Fruit fly (Drosophila melanogaster) whole organism, embryonic: ENCODE data around the gene CG18675.

Experiments used
- CG10147 ChIP-seq: fragments of 200-800 bp; sonication (Bioruptor generic); optimal IDR thresholded peaks from 2 replicates; lab custom pipeline; 2019; ENCODE audit warnings: missing biosample characterization, mild to moderate bottlenecking, missing genetic modification characterization, moderate library complexity
- CG10209 ChIP-seq: fragments of 200-800 bp; sonication (Bioruptor generic); optimal IDR thresholded peaks from 3 replicates; lab custom pipeline; 2017; ENCODE audit warnings: missing biosample characterization, mild to moderate bottlenecking, missing genetic modification characterization, missing genetic modification reagents
- CG1024 ChIP-seq: fragments of 200-800 bp; sonication (Bioruptor generic); IDR thresholded peaks from 2 replicates; pipeline ENCODE4 v1.3.6; 2022; ENCODE audit warnings: missing biosample characterization, missing genetic modification characterization
- CG10321 ChIP-seq: fragments of 200-800 bp; sonication (Bioruptor generic); IDR thresholded peaks from 2 replicates; pipeline ENCODE4 v1.3.6; 2022; ENCODE audit warnings: missing biosample characterization, missing genetic modification characterization
- CG10431 ChIP-seq: fragments of 200-800 bp; sonication (Bioruptor generic); optimal IDR thresholded peaks from 3 replicates; lab custom pipeline; 2018; ENCODE audit warnings: missing biosample characterization, mild to moderate bottlenecking, missing genetic modification characterization
- CG11456 ChIP-seq: fragments of 200-800 bp; sonication (Bioruptor generic); IDR thresholded peaks from 3 replicates; pipeline ENCODE4 v1.3.6; 2022; ENCODE audit warnings: missing biosample characterization, missing genetic modification characterization
- CG12236 ChIP-seq: fragments of 200-800 bp; sonication (Bioruptor generic); optimal IDR thresholded peaks from 2 replicates; lab custom pipeline; 2016; ENCODE audit warnings: missing biosample characterization, missing genetic modification characterization
- CG1233 ChIP-seq: fragments of 200-800 bp; sonication (Bioruptor generic); optimal IDR thresholded peaks from 4 replicates; lab custom pipeline; 2018; ENCODE audit warnings: missing biosample characterization, mild to moderate bottlenecking, missing genetic modification characterization
- CG13894 ChIP-seq: fragments of 200-800 bp; sonication (Bioruptor generic); optimal IDR thresholded peaks from 3 replicates; lab custom pipeline; 2018; ENCODE audit warnings: missing biosample characterization, mild to moderate bottlenecking, missing genetic modification characterization, moderate library complexity
- CG14441 ChIP-seq: fragments of 200-800 bp; sonication (Bioruptor generic); IDR thresholded peaks from 2 replicates; pipeline ENCODE4 v1.3.6; 2022; ENCODE audit warnings: missing biosample characterization, missing genetic modification characterization
- CG15073 ChIP-seq: fragments of 200-800 bp; sonication (Bioruptor generic); optimal IDR thresholded peaks from 2 replicates; lab custom pipeline; 2016; ENCODE audit warnings: missing biosample characterization, missing genetic modification characterization
- CG16813 ChIP-seq: fragments of 200-800 bp; sonication (Bioruptor generic); IDR thresholded peaks from 3 replicates; pipeline ENCODE4 v1.3.6; 2022; ENCODE audit warnings: missing biosample characterization, missing genetic modification characterization; ENCODE audit not compliant: partially characterized antibody
- CG1832 ChIP-seq: fragments of 200-800 bp; sonication (Bioruptor generic); optimal IDR thresholded peaks from 2 replicates; lab custom pipeline; 2017; ENCODE audit warnings: missing biosample characterization, mild to moderate bottlenecking, missing genetic modification characterization, inconsistent platforms
- CG34224 ChIP-seq: fragments of 200-800 bp; sonication (Bioruptor generic); IDR thresholded peaks from 3 replicates; pipeline ENCODE4 v1.3.6; 2022; ENCODE audit warnings: missing biosample characterization, missing genetic modification characterization; ENCODE audit not compliant: partially characterized antibody
- CG3847 ChIP-seq: fragments of 200-800 bp; sonication (Bioruptor generic); IDR thresholded peaks from 2 replicates; pipeline ENCODE4 v1.3.6; 2022; ENCODE audit warnings: missing biosample characterization, missing genetic modification characterization
- CG3995 ChIP-seq: fragments of 200-800 bp; sonication (Bioruptor generic); optimal IDR thresholded peaks from 3 replicates; lab custom pipeline; 2016; ENCODE audit warnings: missing biosample characterization, missing genetic modification characterization
- CG6689 ChIP-seq: fragments of 200-800 bp; sonication (Bioruptor generic); IDR thresholded peaks from 2 replicates; pipeline ENCODE4 v1.3.6; 2022; ENCODE audit warnings: missing biosample characterization, missing genetic modification characterization
- CG7745 ChIP-seq: fragments of 200-800 bp; sonication (Bioruptor generic); optimal IDR thresholded peaks from 2 replicates; lab custom pipeline; 2018; ENCODE audit warnings: missing biosample characterization, mild to moderate bottlenecking, missing genetic modification characterization, moderate library complexity
- Dll ChIP-seq: fragments of 200-800 bp; sonication (Bioruptor generic); IDR thresholded peaks from 4 replicates; pipeline ENCODE4 v1.3.6; 2022; ENCODE audit warnings: missing biosample characterization, missing genetic modification characterization; ENCODE audit not compliant: partially characterized antibody
- Ets65A ChIP-seq: fragments of 200-800 bp; sonication (Bioruptor generic); peaks from one replicate; lab custom pipeline; 2016; ENCODE audit warnings: missing biosample characterization, missing genetic modification characterization
- MTF-1 ChIP-seq: fragments of 200-800 bp; sonication (Bioruptor generic); optimal IDR thresholded peaks from 2 replicates; lab custom pipeline; 2018; ENCODE audit warnings: missing biosample characterization, mild to moderate bottlenecking, missing genetic modification characterization, borderline replicate concordance
- Med ChIP-seq: fragments of 200-800 bp; sonication (Bioruptor generic); peaks from one replicate; lab custom pipeline; 2016; ENCODE audit warnings: missing biosample characterization, missing genetic modification characterization, mild to moderate bottlenecking, inconsistent platforms, moderate library complexity
- Nf-YB ChIP-seq: fragments of 200-800 bp; sonication (Bioruptor generic); optimal IDR thresholded peaks from 3 replicates; lab custom pipeline; 2019; ENCODE audit warnings: missing biosample characterization, mild to moderate bottlenecking, missing genetic modification characterization, moderate library complexity
- Opbp ChIP-seq: fragments of 200-800 bp; sonication (Bioruptor generic); IDR thresholded peaks from 3 replicates; pipeline ENCODE4 v1.3.6; 2022; ENCODE audit warnings: missing biosample characterization, missing genetic modification characterization; ENCODE audit not compliant: partially characterized antibody
- Pdp1 ChIP-seq, 2 experiments: fragments of 200-800 bp; sonication (Bioruptor generic); optimal IDR thresholded peaks; 3 replicates each; lab custom pipeline; 2016; ENCODE audit warnings: missing biosample characterization in 2 of 2, missing genetic modification characterization in 2 of 2, mild to moderate bottlenecking in 1 of 2, moderate library complexity in 1 of 2
- Rfx ChIP-seq: fragments of 200-800 bp; sonication (Bioruptor generic); IDR thresholded peaks from 2 replicates; pipeline ENCODE4 v1.3.6; 2022; ENCODE audit warnings: missing biosample characterization, missing genetic modification characterization
- Tbp ChIP-seq: fragments of >200 bp; optimal IDR thresholded peaks from 2 replicates; lab custom pipeline; 2018; ENCODE audit warnings: missing biosample characterization, missing genetic modification characterization
- amos ChIP-seq: fragments of 200-800 bp; sonication (Bioruptor generic); IDR thresholded peaks from 2 replicates; pipeline ENCODE4 v1.3.6; 2022; ENCODE audit warnings: missing biosample characterization, missing genetic modification characterization; ENCODE audit not compliant: partially characterized antibody
- ap ChIP-seq: fragments of 200-800 bp; sonication (Bioruptor generic); IDR thresholded peaks from 2 replicates; pipeline ENCODE4 v1.3.6; 2022; ENCODE audit warnings: missing biosample characterization, missing genetic modification characterization
- ara ChIP-seq: fragments of 200-800 bp; sonication (Bioruptor generic); IDR thresholded peaks from 2 replicates; pipeline ENCODE4 v1.3.6; 2022; ENCODE audit warnings: missing biosample characterization, missing genetic modification characterization
- chinmo ChIP-seq: fragments of 200-800 bp; sonication (Bioruptor generic); IDR thresholded peaks from 4 replicates; pipeline ENCODE4 v1.3.6; 2022; ENCODE audit warnings: missing biosample characterization, missing genetic modification characterization; ENCODE audit not compliant: partially characterized antibody
- dati ChIP-seq: fragments of 200-800 bp; sonication (Bioruptor generic); IDR thresholded peaks from 2 replicates; pipeline ENCODE4 v1.3.6; 2022; ENCODE audit warnings: missing biosample characterization, missing genetic modification characterization
- ems ChIP-seq: fragments of 200-800 bp; sonication (Bioruptor generic); optimal IDR thresholded peaks from 3 replicates; lab custom pipeline; 2016; ENCODE audit warnings: missing biosample characterization, missing genetic modification characterization
- exex ChIP-seq: fragments of 200-800 bp; sonication (Bioruptor generic); optimal IDR thresholded peaks from 4 replicates; lab custom pipeline; 2018; ENCODE audit warnings: missing biosample characterization, mild to moderate bottlenecking, missing genetic modification characterization, moderate library complexity
- inv ChIP-seq: fragments of 200-800 bp; sonication (Bioruptor generic); IDR thresholded peaks from 2 replicates; pipeline ENCODE4 v1.3.6; 2022; ENCODE audit warnings: missing biosample characterization, missing genetic modification characterization; ENCODE audit not compliant: partially characterized antibody
- kay ChIP-seq: fragments of 200-800 bp; sonication (Bioruptor generic); optimal IDR thresholded peaks from 2 replicates; lab custom pipeline; 2016; ENCODE audit warnings: missing biosample characterization, missing genetic modification characterization
- nom ChIP-seq: fragments of 200-800 bp; sonication (Bioruptor generic); optimal IDR thresholded peaks from 2 replicates; lab custom pipeline; 2017; ENCODE audit warnings: missing biosample characterization, missing genetic modification characterization, mild to moderate bottlenecking, moderate library complexity, missing genetic modification reagents
- repo ChIP-seq: fragments of 200-800 bp; sonication (Bioruptor generic); optimal IDR thresholded peaks from 2 replicates; lab custom pipeline; 2016; ENCODE audit warnings: missing biosample characterization, missing genetic modification characterization
- sens ChIP-seq: fragments of 200-800 bp; sonication (Bioruptor generic); peaks from one replicate; lab custom pipeline; 2016; ENCODE audit warnings: missing biosample characterization, missing genetic modification characterization
- sim ChIP-seq: fragments of 200-800 bp; sonication (Bioruptor generic); IDR thresholded peaks from 2 replicates; pipeline ENCODE4 v1.3.6; 2022; ENCODE audit warnings: missing biosample characterization, missing genetic modification characterization
- z ChIP-seq: fragments of 200-800 bp; sonication (Bioruptor generic); IDR thresholded peaks from 3 replicates; pipeline ENCODE4 v1.3.6; 2022; ENCODE audit warnings: missing biosample characterization, missing genetic modification characterization
- zfh1 ChIP-seq: fragments of 200-800 bp; sonication (Bioruptor generic); IDR thresholded peaks from 3 replicates; pipeline ENCODE4 v1.3.6; 2022; ENCODE audit warnings: missing biosample characterization, missing genetic modification characterization

CG18675 gene

DNA sequence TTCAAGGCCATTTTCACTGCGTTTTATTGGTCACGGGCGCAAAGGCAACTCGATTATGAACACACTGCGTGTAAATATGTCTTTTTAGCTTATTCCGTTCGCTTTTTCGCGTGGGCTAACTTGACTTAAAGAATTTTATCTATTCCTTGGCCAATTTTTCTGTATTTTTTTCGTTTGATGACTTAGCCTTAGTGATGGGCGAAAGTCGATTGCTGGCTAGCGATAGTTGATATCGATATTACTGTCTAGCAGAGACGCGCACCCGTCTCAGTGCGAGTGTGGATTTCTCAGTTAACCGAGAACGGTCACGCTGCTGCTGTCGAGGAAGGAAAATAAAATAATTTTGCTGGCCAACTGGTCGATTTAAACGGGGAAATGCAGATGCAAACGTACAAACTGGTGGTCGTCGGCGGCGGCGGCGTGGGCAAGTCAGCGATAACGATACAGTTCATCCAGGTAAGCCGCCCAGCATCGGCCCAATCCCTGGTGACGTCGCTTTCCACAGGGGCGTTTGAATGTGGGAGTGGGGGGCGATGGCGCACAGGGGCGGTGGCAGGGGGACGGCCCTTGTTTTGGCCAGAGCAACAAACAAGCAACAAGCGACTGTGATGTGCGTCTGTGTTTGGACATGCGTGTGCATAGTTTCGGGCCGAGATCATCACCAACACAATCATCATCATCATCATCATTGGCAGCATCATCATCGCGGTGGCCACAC lies 34.7 kb upstream of the CG18675 start, which contains the start of the genes Rop and Ras64B (continued):
- TF ChIP-seq CG16813 (GFP tag; lab: Robert Waterston, UW) = peak; percentile 86
- TF ChIP-seq CG10209 (GFP tag; lab: Kevin White, UChicago) = no peak
- TF ChIP-seq CG10431 (GFP tag; lab: Kevin White, UChicago) = no peak
- TF ChIP-seq CG1233 = no peak
- TF ChIP-seq dati (GFP tag; lab: Robert Waterston, UW) = no peak
- no peak for TF ChIP-seq CG10321 (GFP tag; lab: Robert Waterston, UW)
- no peak for TF ChIP-seq zfh1 (GFP tag; lab: Robert Waterston, UW)
- TF ChIP-seq ap = no peak
- peak; percentile 35 for TF ChIP-seq Nf-YB (GFP tag; lab: Kevin White, UChicago)
- TF ChIP-seq CG10147 = peak; percentile 33
- TF ChIP-seq z = no peak
- no peak for TF ChIP-seq CG1832 (GFP tag; lab: Kevin White, UChicago)
- no peak for TF ChIP-seq CG1024
- peak; percentile 79 for TF ChIP-seq inv
- TF ChIP-seq CG7745 (tag; lab: Kevin White, UChicago) = no peak

DNA sequence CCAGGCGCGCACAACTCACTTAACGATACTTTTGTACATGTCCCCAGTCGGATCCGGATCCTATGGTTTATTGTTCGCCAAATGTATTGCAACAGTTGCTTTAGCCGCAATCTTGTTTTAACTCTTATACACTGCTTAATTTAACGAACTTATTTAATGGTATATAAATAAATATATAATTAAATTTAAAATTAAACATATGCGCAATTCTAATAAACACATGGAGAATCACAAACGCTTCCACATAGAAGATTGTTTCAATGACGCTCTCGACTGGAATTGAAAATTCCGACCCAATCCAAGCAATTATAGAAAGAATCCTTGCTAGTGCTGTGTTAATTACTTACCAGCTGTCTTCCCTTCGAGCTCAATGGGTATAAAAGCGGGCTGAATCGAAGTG lies 32.5 kb upstream of the CG18675 start, which contains the start of gene Akh:
Gene Akh, plus strand, starts transcription at position 301 of the 400 bp plus-strand sequence.
- no peak for TF ChIP-seq kay (GFP tag; lab: Kevin White, UChicago)

DNA sequence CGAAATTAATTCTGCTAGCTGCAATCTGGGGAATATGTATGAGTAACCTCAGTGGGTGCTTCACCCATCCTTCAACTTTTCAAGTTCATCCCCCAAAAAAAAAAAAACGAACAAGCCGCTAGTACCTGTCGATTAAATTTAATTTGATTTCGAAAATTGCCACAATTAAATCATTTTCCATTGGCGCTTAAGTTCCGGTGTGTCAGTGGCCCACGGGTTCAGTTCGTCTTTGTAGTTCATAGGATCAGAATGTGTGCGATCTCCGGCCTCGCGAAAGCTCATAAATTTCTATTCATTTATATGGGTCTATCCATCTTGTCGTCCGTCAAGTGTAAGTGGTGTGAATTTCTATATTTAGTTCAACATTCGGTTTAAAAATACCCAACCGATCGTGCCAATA lies 31.6 kb upstream of the CG18675 start, which contains the start of gene CG32260:
Gene CG32260, plus strand, starts transcription at position 301 of the 400 bp plus-strand sequence.
- TF ChIP-seq Ets65A (GFP tag; lab: Kevin White, UChicago) = peak; percentile 60
- TF ChIP-seq CG12236 = no peak
- TF ChIP-seq Tbp (GFP tag; lab: Kevin White, UChicago) = no peak

DNA sequence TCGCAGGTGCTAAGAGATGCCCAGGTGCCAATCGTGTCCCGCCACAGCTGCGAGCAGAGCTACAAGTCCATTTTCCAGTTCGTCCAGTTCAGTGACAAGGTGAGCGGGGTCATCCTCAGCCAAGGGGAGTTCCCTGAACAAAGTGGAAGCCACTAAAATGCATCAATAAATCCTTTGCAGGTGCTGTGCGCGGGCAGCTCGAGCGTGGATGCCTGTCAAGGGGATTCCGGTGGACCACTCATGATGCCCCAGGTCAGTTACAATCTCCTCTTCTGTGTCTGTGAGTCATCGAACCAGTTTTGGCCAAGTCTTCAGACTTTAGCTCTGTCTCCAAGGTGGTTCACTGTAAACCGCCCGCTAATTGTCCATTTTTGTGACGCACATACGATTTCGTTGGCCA lies 28.5 kb upstream of the CG18675 start:
- TF ChIP-seq chinmo = 0 out of 4 replicates have a peak, but pooled peaks have one; percentile 24
- no peak for TF ChIP-seq sim (GFP tag; lab: Robert Waterston, UW)
- TF ChIP-seq, all 482 proteins: peak for 1

DNA sequence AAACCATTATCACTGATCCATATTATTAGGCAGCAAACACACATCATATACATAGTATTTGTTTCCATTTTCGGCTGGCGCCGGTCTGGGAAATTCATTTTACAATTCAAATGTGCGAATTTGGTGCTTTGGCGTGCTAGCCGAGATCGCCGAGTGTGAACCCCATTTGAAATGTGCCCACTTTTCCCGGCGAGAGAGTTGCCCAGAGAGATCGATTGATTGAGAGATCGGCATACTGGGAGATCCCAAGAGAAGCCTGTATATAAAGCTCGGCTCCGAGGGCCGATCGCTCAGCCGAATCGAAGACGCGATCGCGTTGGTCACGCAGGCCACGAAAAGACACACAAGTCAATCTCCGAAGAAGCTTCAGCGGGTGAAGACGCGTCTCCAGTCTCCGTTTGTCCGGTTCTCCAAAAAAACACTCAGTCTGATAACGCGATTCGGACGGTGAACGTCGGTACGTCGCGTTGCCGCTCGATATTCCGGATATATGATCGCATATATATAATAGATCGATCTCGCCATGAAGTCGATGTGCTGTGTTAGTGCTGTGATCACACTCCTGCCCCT lies 25.2 kb upstream of the CG18675 start, which contains the start of gene CG1299:
Gene CG1299, plus strand, starts transcription at position 291 of the 570 bp plus-strand sequence.
- TF ChIP-seq sens (GFP tag; lab: Kevin White, UChicago) (peak; percentile 4), CG34224 (GFP tag; lab: Robert Waterston, UW) (0 out of 3 replicates have a peak, but pooled peaks have one; percentile 17), ara (GFP tag; lab: Robert Waterston, UW) (no peak), CG11456 (GFP tag; lab: Robert Waterston, UW) (0 out of 3 replicates have a peak, but pooled peaks have one; percentile 41), CG3847 (no peak), Pdp1 (GFP tag; optimal IDR thresholded peaks at IDR 0.05; lab: Kevin White, UChicago) (no peak), Opbp (GFP tag; lab: Robert Waterston, UW) (no peak), nom (GFP tag; lab: Kevin White, UChicago) (peak; percentile 38), chinmo (peak; percentile 76; the same call in 3 of the 4 replicates), Rfx (GFP tag; lab: Robert Waterston, UW) (peak; percentile 36; the same call in 1 of the 2 replicates), exex (tag; lab: Kevin White, UChicago) (no peak), CG15073 (GFP tag; lab: Kevin White, UChicago) (no peak), CG14441 (GFP tag; lab: Robert Waterston, UW) (no peak), MTF-1 (GFP tag; lab: Kevin White, UChicago) (no peak), Dll (GFP tag; lab: Robert Waterston, UW) (no peak), repo (no peak), Med (GFP tag; lab: Kevin White, UChicago) (peak; percentile 73), CG3995 (GFP tag; lab: Kevin White, UChicago) (peak; percentile 28), amos (GFP tag; lab: Robert Waterston, UW) (peak; percentile 13; the same call in 1 of the 2 replicates), CG13894 (tag; lab: Kevin White, UChicago) (peak; percentile 50), CG6689 (GFP tag; lab: Robert Waterston, UW) (no peak), ems (GFP tag; lab: Kevin White, UChicago) (no peak)
